Worm (Caenorhabditis elegans): ENCODE data around the gene R04E5.8.

R04E5.8 gene

ce11 chrX:8806070-8806799 is at the start of gene R04E5.8:
Gene R04E5.8, minus strand, starts transcription at chrX:8806120.
- TF ChIP-seq fkh-6 (tag; optimal IDR thresholded peaks at IDR 0.05) (peak; percentile 36), unc-42 (tag; optimal IDR thresholded peaks at IDR 0.05) (peak; percentile 36), ref-2 (tag; optimal IDR thresholded peaks at IDR 0.05) (peak; percentile 11), pat-9 (tag; optimal IDR thresholded peaks at IDR 0.05) (no peak)

- no peak for TF ChIP-seq dve-1 (tag; optimal IDR thresholded peaks at IDR 0.05)
- TF ChIP-seq ttx-3 (tag; optimal IDR thresholded peaks at IDR 0.05) = no peak
- no peak for TF ChIP-seq K02D7.2 (tag; optimal IDR thresholded peaks at IDR 0.05)
- TF ChIP-seq pag-3 (tag; optimal IDR thresholded peaks at IDR 0.05; ENCODE audit: borderline replicate concordance) = no peak
- TF ChIP-seq sox-2 (GFP tag; IDR thresholded peaks at IDR 0.05) = no peak
- no peak for TF ChIP-seq hlh-15 (tag; optimal IDR thresholded peaks at IDR 0.05)
- TF ChIP-seq nhr-232 (tag; optimal IDR thresholded peaks at IDR 0.05) = no peak
- no peak for TF ChIP-seq C08G9.2 (tag; optimal IDR thresholded peaks at IDR 0.05)
Observed at ce11 chrX:8854409-8854808, 48.5 kb upstream of the R04E5.8 start.

ce11 chrX:8853524-8853923 is 47.6 kb upstream of the R04E5.8 start, which contains the start of gene sprp-4:
Gene sprp-4, minus strand, starts transcription at chrX:8853624.
- TF ChIP-seq nhr-232 (tag; optimal IDR thresholded peaks at IDR 0.05) = no peak
- no peak for TF ChIP-seq pha-2 (tag; optimal IDR thresholded peaks at IDR 0.05)
- no peak for TF ChIP-seq odd-2 (tag; optimal IDR thresholded peaks at IDR 0.05)
- TF ChIP-seq hlh-6 (tag; optimal IDR thresholded peaks at IDR 0.05) = no peak
- TF ChIP-seq syd-9 (tag; optimal IDR thresholded peaks at IDR 0.05) = no peak
- no peak for TF ChIP-seq fax-1 (tag; optimal IDR thresholded peaks at IDR 0.05)
- no peak for TF ChIP-seq ets-4 (tag; optimal IDR thresholded peaks at IDR 0.05)
- TF ChIP-seq fkh-6 (tag; optimal IDR thresholded peaks at IDR 0.05) = no peak
- TF ChIP-seq madf-2 (tag; optimal IDR thresholded peaks at IDR 0.05) = no peak
- no peak for TF ChIP-seq F13H6.1 (tag; optimal IDR thresholded peaks at IDR 0.05)
- no peak for TF ChIP-seq ztf-16 (tag; optimal IDR thresholded peaks at IDR 0.05)
- no peak for TF ChIP-seq ceh-2 (tag; optimal IDR thresholded peaks at IDR 0.05)
- no peak for TF ChIP-seq C08G9.2 (tag; optimal IDR thresholded peaks at IDR 0.05)
- TF ChIP-seq ama-1 (optimal IDR thresholded peaks at IDR 0.05) = no peak
- no peak for TF ChIP-seq che-1 (tag; optimal IDR thresholded peaks at IDR 0.05)
- no peak for TF ChIP-seq hlh-8 (tag; optimal IDR thresholded peaks at IDR 0.05)
- no peak for TF ChIP-seq ceh-18 (tag; optimal IDR thresholded peaks at IDR 0.05)
- no peak for TF ChIP-seq ceh-9 (tag; optimal IDR thresholded peaks at IDR 0.05)
- no peak for TF ChIP-seq hlh-30 (tag; optimal IDR thresholded peaks at IDR 0.05; ENCODE audit: insufficient read depth)

- TF ChIP-seq fax-1 (tag; optimal IDR thresholded peaks at IDR 0.05) (no peak), ceh-19 (GFP tag; optimal IDR thresholded peaks at IDR 0.05) (no peak), ceh-34 (tag; optimal IDR thresholded peaks at IDR 0.05) (no peak), hlh-30 (tag; optimal IDR thresholded peaks at IDR 0.05; ENCODE audit: insufficient read depth) (peak; percentile 10), pax-1 (tag; optimal IDR thresholded peaks at IDR 0.05) (no peak)
Observed at ce11 chrX:8846447-8847237, 40.7 kb upstream of the R04E5.8 start, which contains the start of gene C28G1.10. Gene C28G1.10, plus strand, starts transcription at chrX:8847122.

- TF ChIP-seq tbx-2 (tag; optimal IDR thresholded peaks at IDR 0.05) = no peak
- no peak for TF ChIP-seq ets-4 (tag; optimal IDR thresholded peaks at IDR 0.05)
- TF ChIP-seq unc-55 (GFP tag; optimal IDR thresholded peaks at IDR 0.05) = no peak
- TF ChIP-seq ceh-18 (tag; optimal IDR thresholded peaks at IDR 0.05) = no peak
- TF ChIP-seq hlh-13 (GFP tag; optimal IDR thresholded peaks at IDR 0.05) = no peak
- TF ChIP-seq pax-1 (tag; optimal IDR thresholded peaks at IDR 0.05) = no peak
Observed at ce11 chrX:8843988-8844387, 38.1 kb upstream of the R04E5.8 start, which contains the start of gene ubc-23. Gene ubc-23, plus strand, starts transcription at chrX:8844288.
